Worm (Caenorhabditis elegans) whole organism, L3 larva: ENCODE results near the gene mob-3.
"Not testable (repeated sequence)": the region's sequence is repeated elsewhere in the genome, so short reads cannot be mapped to it uniquely, and the experiment has no call there.

Source experiments
- egl-27 ChIP-seq: sonication (generic microtip); optimal IDR thresholded peaks from 4 replicates; lab custom pipeline; 2017; ENCODE audit warnings: missing biosample characterization, missing genetic modification reagents, missing genetic modification characterization
- elt-1 ChIP-seq: fragments of 150-350 bp; optimal IDR thresholded peaks from 2 replicates; lab custom pipeline; 2014; ENCODE audit warnings: missing biosample characterization, missing genetic modification characterization
- fos-1 ChIP-seq: fragments of 150-350 bp; optimal IDR thresholded peaks from 2 replicates; lab custom pipeline; 2014; ENCODE audit warnings: missing biosample characterization, missing genetic modification characterization
- nhr-67 ChIP-seq: fragments of 150-350 bp; optimal IDR thresholded peaks from 2 replicates; lab custom pipeline; 2014; ENCODE audit warnings: missing biosample characterization, missing genetic modification characterization
- zag-1 ChIP-seq: fragments of 150-350 bp; optimal IDR thresholded peaks from 2 replicates; lab custom pipeline; 2014; ENCODE audit warnings: missing biosample characterization, missing genetic modification characterization

- not testable (repeated sequence) for TF ChIP-seq zag-1 (tag; lab: Kevin White, UChicago); egl-27 (tag; lab: Kevin White, UChicago); nhr-67 (tag; lab: Kevin White, UChicago); fos-1; elt-1 (tag; lab: Kevin White, UChicago)
These were observed 23.7 kb downstream of the mob-3 start, which contains the start of gene Y40C5A.4 for ce11 chrIV:7365011-7365410.
